Worm (Caenorhabditis elegans): ENCODE measurements around the gene sorb-1.

The sorb-1 gene

ce11 chrIV:13788652-13789051, 38.5 kb downstream of the sorb-1 start, which contains the start of the genes sas-6 and Y45F10D.7:
sas-6 (minus strand) TSS chrIV:13788731.
Y45F10D.7 (plus strand) TSS chrIV:13788907.
- TF ChIP-seq T22C8.4 (GFP tag; IDR thresholded peaks at IDR 0.05): no peak
- TF ChIP-seq cog-1 (tag; optimal IDR thresholded peaks at IDR 0.05): no peak
- TF ChIP-seq klf-2 (GFP tag; conservative IDR thresholded peaks at IDR 0.05): 0 out of 2 replicates have a peak, but pooled peaks have one; percentile 44
- TF ChIP-seq med-1 (GFP tag; optimal IDR thresholded peaks at IDR 0.05; ENCODE audit: insufficient read depth): no peak
- no peak for TF ChIP-seq tab-1 (GFP tag; IDR thresholded peaks at IDR 0.05)
- peak; percentile 60; the same call in 1 of the 2 replicates for TF ChIP-seq ztf-23 (GFP tag; IDR thresholded peaks at IDR 0.05)
- TF ChIP-seq ztf-29 (GFP tag; IDR thresholded peaks at IDR 0.05): no peak
- TF ChIP-seq ref-1 (GFP tag; conservative IDR thresholded peaks at IDR 0.05): no peak
- peak; percentile 69; the same call in 1 of the 2 replicates for TF ChIP-seq flt-1 (GFP tag; IDR thresholded peaks at IDR 0.05)

- TF ChIP-seq cog-1 (tag; optimal IDR thresholded peaks at IDR 0.05) (no peak), ztf-29 (GFP tag; IDR thresholded peaks at IDR 0.05) (no peak), ref-1 (GFP tag; conservative IDR thresholded peaks at IDR 0.05) (no peak), med-1 (GFP tag; optimal IDR thresholded peaks at IDR 0.05; ENCODE audit: insufficient read depth) (no peak), tab-1 (GFP tag; IDR thresholded peaks at IDR 0.05) (no peak), T22C8.4 (GFP tag; IDR thresholded peaks at IDR 0.05) (no peak), flt-1 (GFP tag; IDR thresholded peaks at IDR 0.05) (no peak)
These were observed 45.2 kb downstream of the sorb-1 start for ce11 chrIV:13795249-13795909.

ce11 chrIV:13797859-13798374, 47.8 kb downstream of the sorb-1 start, which contains the start of gene Y45F10D.6:
Y45F10D.6 (minus strand) TSS chrIV:13797909.
- TF ChIP-seq ztf-23 (GFP tag; IDR thresholded peaks at IDR 0.05): no peak
- TF ChIP-seq ref-1 (GFP tag; conservative IDR thresholded peaks at IDR 0.05): no peak
- TF ChIP-seq T22C8.4 (GFP tag; IDR thresholded peaks at IDR 0.05): no peak
- TF ChIP-seq flt-1 (GFP tag; IDR thresholded peaks at IDR 0.05): no peak
- no peak for TF ChIP-seq tab-1 (GFP tag; IDR thresholded peaks at IDR 0.05)
- no peak for TF ChIP-seq ztf-29 (GFP tag; IDR thresholded peaks at IDR 0.05)
- no peak for TF ChIP-seq klf-2 (GFP tag; conservative IDR thresholded peaks at IDR 0.05)
- TF ChIP-seq cog-1 (tag; optimal IDR thresholded peaks at IDR 0.05): no peak
- no peak for TF ChIP-seq med-1 (GFP tag; optimal IDR thresholded peaks at IDR 0.05; ENCODE audit: insufficient read depth)

DNA sequence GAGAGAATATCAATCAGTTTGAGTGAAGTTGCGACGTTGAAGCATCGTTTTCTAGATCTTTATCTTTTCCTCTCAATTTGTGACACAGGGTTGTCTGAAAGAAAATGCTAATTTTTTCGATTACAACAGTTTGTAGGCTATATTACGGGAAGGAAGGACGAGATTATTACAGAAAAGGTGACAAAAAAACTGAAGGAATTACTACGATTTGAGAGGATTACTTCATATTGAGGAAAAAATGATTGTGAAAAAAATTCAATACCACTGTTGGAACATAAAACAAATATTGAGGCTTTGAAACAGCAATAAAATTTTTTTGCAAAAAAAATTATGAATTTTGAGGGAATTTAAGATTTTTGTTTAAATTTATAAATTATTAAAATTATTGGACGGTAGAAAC, 57.6 kb downstream of the sorb-1 start, which contains the start of gene Y45F10D.14:
TSS of gene Y45F10D.14 (minus strand) at position 101 of the 400 bp plus-strand sequence.
- no peak for TF ChIP-seq flt-1 (GFP tag; IDR thresholded peaks at IDR 0.05)
- TF ChIP-seq T22C8.4 (GFP tag; IDR thresholded peaks at IDR 0.05): no peak
- no peak for TF ChIP-seq ref-1 (GFP tag; conservative IDR thresholded peaks at IDR 0.05)
- no peak for TF ChIP-seq tab-1 (GFP tag; IDR thresholded peaks at IDR 0.05)
- no peak for TF ChIP-seq ztf-29 (GFP tag; IDR thresholded peaks at IDR 0.05)
- TF ChIP-seq klf-2 (GFP tag; conservative IDR thresholded peaks at IDR 0.05): no peak
- no peak for TF ChIP-seq med-1 (GFP tag; optimal IDR thresholded peaks at IDR 0.05; ENCODE audit: insufficient read depth)
- no peak for TF ChIP-seq ztf-23 (GFP tag; IDR thresholded peaks at IDR 0.05)
- TF ChIP-seq cog-1 (tag; optimal IDR thresholded peaks at IDR 0.05): no peak

All from whole organism, midembryonic.